Worm (Caenorhabditis elegans) whole organism, L4 larva: ENCODE data around the gene nas-20.
"Not testable (repeated sequence)": the region's sequence is repeated elsewhere in the genome, so short reads cannot be mapped to it uniquely, and the experiment has no call there.

Experiments used
- T20F7.1 ChIP-seq: fragments of 200-800 bp; sonication (Bioruptor generic); optimal IDR thresholded peaks from 2 replicates; lab custom pipeline; 2018; ENCODE audit warnings: mild to moderate bottlenecking, missing genetic modification characterization, missing compliant biosample characterization
- T26A8.4 ChIP-seq: fragments of 200-800 bp; sonication (Bioruptor generic); IDR thresholded peaks from 2 replicates; pipeline ENCODE4 v1.3.6; 2022; ENCODE audit warnings: missing genetic modification characterization, missing compliant biosample characterization
- ZK337.2 ChIP-seq: fragments of 200-800 bp; sonication (Bioruptor generic); IDR thresholded peaks from 2 replicates; pipeline ENCODE4 v1.3.6; 2022; ENCODE audit warnings: missing genetic modification reagents, missing genetic modification characterization, missing compliant biosample characterization
- ZK546.5 ChIP-seq, 2 experiments: sonication (generic microtip); optimal IDR thresholded peaks; 2 replicates each; lab custom pipeline; 2017; ENCODE audit warnings: missing biosample characterization in 2 of 2, missing genetic modification characterization in 2 of 2
- aha-1 ChIP-seq: fragments of 150-350 bp; peaks from one replicate; lab custom pipeline; 2014; ENCODE audit warnings: missing biosample characterization, missing genetic modification characterization
- ceh-20 ChIP-seq: fragments of 200-800 bp; sonication (Bioruptor generic); IDR thresholded peaks from 2 replicates; pipeline ENCODE4 v1.3.6; 2022; ENCODE audit warnings: missing genetic modification reagents, missing genetic modification characterization, missing compliant biosample characterization
- ceh-44 ChIP-seq: fragments of 200-800 bp; sonication (Bioruptor generic); IDR thresholded peaks from 2 replicates; pipeline ENCODE4 v1.3.6; 2022; ENCODE audit warnings: missing genetic modification reagents, missing genetic modification characterization, missing compliant biosample characterization
- ceh-62 ChIP-seq: sonication (generic microtip); optimal IDR thresholded peaks from 2 replicates; lab custom pipeline; 2017; ENCODE audit warnings: missing biosample characterization, missing genetic modification characterization
- ceh-82 ChIP-seq: sonication (generic microtip); optimal IDR thresholded peaks from 2 replicates; lab custom pipeline; 2017; ENCODE audit warnings: missing biosample characterization, missing genetic modification characterization
- ctbp-1 ChIP-seq: fragments of 200-800 bp; sonication (Bioruptor generic); IDR thresholded peaks from 2 replicates; pipeline ENCODE4 v1.3.6; 2022; ENCODE audit warnings: missing genetic modification reagents, missing genetic modification characterization, missing compliant biosample characterization
- daf-16 ChIP-seq, 3 experiments: sonication (generic microtip); optimal IDR thresholded peaks; 2 replicates each; lab custom pipeline; 2016 to 2017; ENCODE audit warnings: missing genetic modification characterization in 3 of 3, missing genetic modification reagents in 3 of 3, mild to moderate bottlenecking in 2 of 3, missing compliant biosample characterization in 2 of 3, missing biosample characterization in 1 of 3, moderate library complexity in 1 of 3
- dmd-6 ChIP-seq: fragments of 200-800 bp; sonication (Bioruptor generic); IDR thresholded peaks from 2 replicates; pipeline ENCODE4 v1.3.6; 2022; ENCODE audit warnings: missing genetic modification reagents, missing genetic modification characterization, missing compliant biosample characterization
- dmd-9 ChIP-seq: fragments of 200-800 bp; sonication (Bioruptor generic); IDR thresholded peaks from 2 replicates; pipeline ENCODE4 v1.3.6; 2022; ENCODE audit warnings: missing genetic modification reagents, missing genetic modification characterization, missing compliant biosample characterization
- dpl-1 ChIP-seq: fragments of 150-350 bp; optimal IDR thresholded peaks from 2 replicates; lab custom pipeline; 2014; ENCODE audit warnings: missing biosample characterization, missing genetic modification reagents, missing genetic modification characterization
- duxl-1 ChIP-seq: sonication (generic microtip); optimal IDR thresholded peaks from 2 replicates; lab custom pipeline; 2016; ENCODE audit warnings: mild to moderate bottlenecking, missing genetic modification characterization, moderate library complexity, missing compliant biosample characterization; ENCODE audit not compliant: poor library complexity
- dve-1 ChIP-seq: sonication (generic microtip); optimal IDR thresholded peaks from 2 replicates; lab custom pipeline; 2017; ENCODE audit warnings: antibody characterized with exemption, mild to moderate bottlenecking, missing genetic modification characterization, missing compliant biosample characterization; ENCODE audit not compliant: insufficient read depth
- egl-27 ChIP-seq: sonication (generic microtip); optimal IDR thresholded peaks from 3 replicates; lab custom pipeline; 2017; ENCODE audit warnings: missing biosample characterization, missing genetic modification reagents, missing genetic modification characterization
- hlh-11 ChIP-seq: fragments of 200-800 bp; sonication (Bioruptor generic); optimal IDR thresholded peaks from 2 replicates; lab custom pipeline; 2018; ENCODE audit warnings: mild to moderate bottlenecking, missing genetic modification characterization, missing compliant biosample characterization
- hlh-30 ChIP-seq: sonication (generic microtip); optimal IDR thresholded peaks from 2 replicates; lab custom pipeline; 2017; ENCODE audit warnings: antibody characterized with exemption, mild to moderate bottlenecking, missing genetic modification characterization, missing compliant biosample characterization; ENCODE audit not compliant: insufficient read depth
- lim-7 ChIP-seq: fragments of 200-800 bp; sonication (Bioruptor generic); IDR thresholded peaks from 2 replicates; pipeline ENCODE4 v1.3.6; 2022; ENCODE audit warnings: missing genetic modification characterization, missing compliant biosample characterization
- lin-39 ChIP-seq: fragments of 150-350 bp; optimal IDR thresholded peaks from 2 replicates; lab custom pipeline; 2014; ENCODE audit warnings: missing biosample characterization, missing genetic modification reagents, missing genetic modification characterization
- lsy-2 ChIP-seq, 2 experiments: fragments of 150-350 bp in 1 of 2; sonication (generic microtip) in 1 of 2; optimal IDR thresholded peaks; 2 replicates each; lab custom pipeline; 2014 to 2017; ENCODE audit warnings: missing biosample characterization in 2 of 2, missing genetic modification characterization in 2 of 2
- mdl-1 ChIP-seq, 2 experiments: fragments of 150-350 bp in 1 of 2; sonication (generic microtip) in 1 of 2; optimal IDR thresholded peaks; 2 replicates each; lab custom pipeline; 2014 to 2017; ENCODE audit warnings: missing biosample characterization in 2 of 2, missing genetic modification characterization in 2 of 2
- mep-1 ChIP-seq: fragments of 150-350 bp; sonication (generic microtip); optimal IDR thresholded peaks from 3 replicates; lab custom pipeline; 2014; ENCODE audit warnings: missing biosample characterization, missing genetic modification characterization
- mes-2 ChIP-seq: sonication (generic microtip); optimal IDR thresholded peaks from 2 replicates; lab custom pipeline; 2016; ENCODE audit warnings: missing genotype, mild to moderate bottlenecking, missing genetic modification characterization, missing compliant biosample characterization; ENCODE audit not compliant: poor library complexity, severe bottlenecking
- nhr-10 ChIP-seq: fragments of 150-350 bp; optimal IDR thresholded peaks from 2 replicates; lab custom pipeline; 2014; ENCODE audit warnings: missing biosample characterization, missing genetic modification characterization
- nhr-11 ChIP-seq: fragments of 150-350 bp; optimal IDR thresholded peaks from 2 replicates; lab custom pipeline; 2014; ENCODE audit warnings: missing biosample characterization, missing genetic modification characterization
- nhr-111 ChIP-seq: fragments of 200-800 bp; sonication (Bioruptor generic); optimal IDR thresholded peaks from 2 replicates; lab custom pipeline; 2018; ENCODE audit warnings: mild to moderate bottlenecking, missing genetic modification characterization, missing compliant biosample characterization
- nhr-28 ChIP-seq: fragments of 150-350 bp; optimal IDR thresholded peaks from 2 replicates; lab custom pipeline; 2014; ENCODE audit warnings: missing biosample characterization, missing genetic modification characterization
- nhr-48 ChIP-seq: sonication (generic microtip); optimal IDR thresholded peaks from 2 replicates; lab custom pipeline; 2016; ENCODE audit warnings: mild to moderate bottlenecking, missing genetic modification characterization, missing compliant biosample characterization
- nhr-77 ChIP-seq: fragments of 150-350 bp; optimal IDR thresholded peaks from 2 replicates; lab custom pipeline; 2014; ENCODE audit warnings: missing biosample characterization, missing genetic modification characterization
- pha-4 ChIP-seq, 2 experiments: fragments of 150-350 bp in 1 of 2; fragments of 200-800 bp in 1 of 2; sonication (Bioruptor generic) in 1 of 2; IDR thresholded peaks in 1 of 2; optimal IDR thresholded peaks in 1 of 2; 2 replicates each; pipeline versions ENCODE4 v1.3.6 to Lab custom; 2014 to 2022; ENCODE audit warnings: missing genetic modification characterization in 2 of 2, missing genetic modification reagents in 2 of 2, missing biosample characterization in 1 of 2, missing compliant biosample characterization in 1 of 2
- rbr-2 ChIP-seq: sonication (generic microtip); optimal IDR thresholded peaks from 2 replicates; lab custom pipeline; 2016; ENCODE audit warnings: missing genotype, missing genetic modification characterization, missing compliant biosample characterization
- snpc-4 ChIP-seq: fragments of 150-350 bp; optimal IDR thresholded peaks from 2 replicates; lab custom pipeline; 2014; ENCODE audit warnings: missing biosample characterization, missing genetic modification characterization
- spr-1 ChIP-seq: sonication (generic microtip); optimal IDR thresholded peaks from 2 replicates; lab custom pipeline; 2016; ENCODE audit warnings: mild to moderate bottlenecking, missing genetic modification characterization, missing compliant biosample characterization
- tag-97 ChIP-seq: fragments of 200-800 bp; sonication (Bioruptor generic); IDR thresholded peaks from 2 replicates; pipeline ENCODE4 v1.3.6; 2022; ENCODE audit warnings: missing genetic modification characterization, missing compliant biosample characterization
- tra-1 ChIP-seq: fragments of 200-800 bp; sonication (Bioruptor generic); IDR thresholded peaks from 2 replicates; pipeline ENCODE4 v1.3.6; 2022; ENCODE audit warnings: missing genetic modification reagents, missing genetic modification characterization, missing compliant biosample characterization
- unc-62 ChIP-seq, 3 experiments: fragments of 150-350 bp in 1 of 3; sonication (generic microtip); optimal IDR thresholded peaks in 2 of 3; peaks in 1 of 3; 1 replicate in 1 of 3; 2 replicates in 2 of 3; lab custom pipeline; 2014 to 2017; ENCODE audit warnings: missing biosample characterization in 3 of 3, missing genetic modification characterization in 3 of 3, missing genetic modification reagents in 3 of 3, missing genotype in 1 of 3
- vab-7 ChIP-seq: fragments of 200-800 bp; sonication (Bioruptor generic); IDR thresholded peaks from 2 replicates; pipeline ENCODE4 v1.3.6; 2022; ENCODE audit warnings: missing genetic modification reagents, missing genetic modification characterization, missing compliant biosample characterization
- zfp-3 ChIP-seq: fragments of 200-800 bp; sonication (Bioruptor generic); conservative IDR thresholded peaks from 2 replicates; pipeline ENCODE4 v1.3.6; 2022; ENCODE audit warnings: missing genetic modification reagents, missing genetic modification characterization, missing compliant biosample characterization
- zip-2 ChIP-seq: fragments of 150-350 bp; optimal IDR thresholded peaks from 2 replicates; lab custom pipeline; 2014; ENCODE audit warnings: missing biosample characterization, missing genetic modification characterization

Gene nas-20

ce11 chrV:11504853-11505397 lies 32.8 kb upstream of the nas-20 start, which contains the start of the genes C55A6.1 and C55A6.10 (continued):
- TF ChIP-seq mdl-1 (tag; optimal IDR thresholded peaks at IDR 0.05; lab: Kevin White, UChicago) (peak in 1 of 2 experiments; percentile 52), daf-16 (tag; optimal IDR thresholded peaks at IDR 0.05; lab: Kevin White, UChicago) (peak; percentile 51), dmd-6 (GFP tag; lab: Robert Waterston, UW) (peak; percentile 79), ZK337.2 (GFP tag; lab: Robert Waterston, UW) (0 out of 2 replicates have a peak, but pooled peaks have one; percentile 11), dmd-9 (peak; percentile 67; the same call in 1 of the 2 replicates), rbr-2 (tag; lab: Kevin White, UChicago) (peak; percentile 81), nhr-28 (tag; lab: Kevin White, UChicago) (peak; percentile 12), ceh-20 (peak; percentile 69), mes-2 (tag; lab: Kevin White, UChicago) (peak; percentile 89), dve-1 (peak; percentile 56), nhr-48 (tag; lab: Kevin White, UChicago) (peak; percentile 64), hlh-30 (tag; lab: Kevin White, UChicago) (peak; percentile 49), lim-7 (peak; percentile 12), pha-4 (GFP tag; IDR thresholded peaks at IDR 0.05; lab: Robert Waterston, UW) (peak; percentile 88), ctbp-1 (GFP tag; lab: Robert Waterston, UW) (peak; percentile 95), aha-1 (tag; lab: Kevin White, UChicago) (peak; percentile 55), mep-1 (tag; lab: Kevin White, UChicago) (peak; percentile 88), T20F7.1 (GFP tag; lab: Kevin White, UChicago) (peak; percentile 36), vab-7 (peak; percentile 70; the same call in 1 of the 2 replicates)
- TF ChIP-seq daf-16 (GFP tag; optimal IDR thresholded peaks at IDR 0.05; lab: Kevin White, UChicago); pha-4 (tag; optimal IDR thresholded peaks at IDR 0.05; lab: Kevin White, UChicago): not testable (repeated sequence)

DNA sequence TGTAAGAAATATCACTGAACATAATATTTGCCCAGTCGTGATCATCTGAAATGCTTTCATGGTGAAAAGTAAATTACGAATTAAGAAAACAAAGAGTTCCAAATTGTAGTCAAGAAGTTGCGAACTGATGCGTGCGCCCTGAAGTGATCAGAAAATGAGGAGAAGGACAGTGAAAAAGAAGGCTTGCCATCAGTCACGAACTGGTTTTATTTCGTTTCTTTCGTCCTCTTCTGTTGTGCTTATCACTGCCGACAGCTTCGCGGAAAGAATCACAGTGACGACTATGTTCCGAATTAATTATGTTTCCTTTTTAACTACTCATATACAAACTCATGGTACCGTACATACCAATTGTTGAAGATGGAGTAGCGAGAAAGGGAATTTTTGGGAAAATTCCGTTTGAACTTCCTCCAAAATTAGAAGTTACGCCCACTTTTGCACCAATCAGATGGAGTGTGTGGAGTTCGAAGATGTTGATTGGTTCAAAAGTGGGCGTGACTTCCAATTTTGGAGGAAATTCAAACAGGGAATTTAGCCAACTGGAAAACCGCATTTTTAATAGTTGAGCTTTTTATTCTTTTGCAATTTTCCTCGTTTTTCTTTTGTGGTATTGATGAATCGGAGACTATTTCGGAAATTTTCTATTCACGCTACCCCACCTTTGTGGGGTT lies 31.1 kb upstream of the nas-20 start, which contains the start of gene C55A6.12:
TSS of gene C55A6.12 (minus strand) at position 51 of the 671 bp plus-strand sequence.
- TF ChIP-seq nhr-111 (GFP tag; lab: Kevin White, UChicago) (no peak), rbr-2 (tag; lab: Kevin White, UChicago) (no peak), lsy-2 (tag; optimal IDR thresholded peaks at IDR 0.05; lab: Kevin White, UChicago) (peak in 1 of 2 experiments; percentile 24), duxl-1 (tag; lab: Kevin White, UChicago) (no peak), aha-1 (tag; lab: Kevin White, UChicago) (no peak), snpc-4 (tag; lab: Kevin White, UChicago) (no peak), ceh-62 (tag; lab: Kevin White, UChicago) (no peak), ceh-82 (tag; lab: Kevin White, UChicago) (no peak), zip-2 (tag; lab: Kevin White, UChicago) (no peak), unc-62 (GFP tag; optimal IDR thresholded peaks at IDR 0.05 in 1 of 2; lab: Kevin White, UChicago) (peak in 1 of 2 experiments; percentile 3), unc-62 (tag; optimal IDR thresholded peaks at IDR 0.05; lab: Kevin White, UChicago) (no peak), nhr-10 (tag; lab: Kevin White, UChicago) (no peak), dpl-1 (GFP tag; lab: Kevin White, UChicago) (peak; percentile 79)
- TF ChIP-seq, all 104 proteins: peak for 3

ce11 chrV:11500980-11501379 lies 28.9 kb upstream of the nas-20 start:
- TF ChIP-seq tag-97 (GFP tag; lab: Robert Waterston, UW) (no peak), dve-1 (peak; percentile 18), dmd-6 (GFP tag; lab: Robert Waterston, UW) (peak; percentile 30), zfp-3 (GFP tag; lab: Robert Waterston, UW) (no peak), nhr-77 (tag; lab: Kevin White, UChicago) (no peak), mdl-1 (tag; optimal IDR thresholded peaks at IDR 0.05; lab: Kevin White, UChicago) (no peak), ceh-44 (no peak), T26A8.4 (GFP tag; lab: Robert Waterston, UW) (no peak), ZK546.5 (tag; optimal IDR thresholded peaks at IDR 0.05; lab: Kevin White, UChicago) (no peak), tra-1 (GFP tag; lab: Robert Waterston, UW) (no peak), lin-39 (tag; lab: Kevin White, UChicago) (no peak), egl-27 (no peak), nhr-11 (tag; lab: Kevin White, UChicago) (no peak), mep-1 (tag; lab: Kevin White, UChicago) (no peak), spr-1 (tag; lab: Kevin White, UChicago) (no peak), dpl-1 (GFP tag; lab: Kevin White, UChicago) (no peak), hlh-11 (tag; lab: Kevin White, UChicago) (peak; percentile 52), nhr-28 (tag; lab: Kevin White, UChicago) (peak; percentile 44)
- TF ChIP-seq, all 104 proteins: peak for 4
